Worm (Caenorhabditis elegans) whole organism, L3 larva: ENCODE results near the gene sru-44.
"Not testable (repeated sequence)": the region's sequence is repeated elsewhere in the genome, so short reads cannot be mapped to it uniquely, and the experiment has no call there.

Experiments
- ZK546.5 ChIP-seq: sonication (generic microtip); optimal IDR thresholded peaks from 2 replicates; lab custom pipeline; 2017; ENCODE audit warnings: missing biosample characterization, missing genetic modification characterization
- aly-2 ChIP-seq: fragments of 150-350 bp; optimal IDR thresholded peaks from 2 replicates; lab custom pipeline; 2014; ENCODE audit warnings: missing biosample characterization, missing genetic modification characterization
- ama-1 ChIP-seq: fragments of 150-350 bp; optimal IDR thresholded peaks from 2 replicates; lab custom pipeline; 2018
- ceh-16 ChIP-seq: sonication (generic microtip); optimal IDR thresholded peaks from 2 replicates; lab custom pipeline; 2017; ENCODE audit warnings: missing biosample characterization, missing genetic modification characterization
- ceh-28 ChIP-seq: fragments of 150-350 bp; optimal IDR thresholded peaks from 2 replicates; lab custom pipeline; 2014; ENCODE audit warnings: missing biosample characterization, missing genetic modification reagents, missing genetic modification characterization
- ceh-9 ChIP-seq: sonication (generic microtip); optimal IDR thresholded peaks from 2 replicates; lab custom pipeline; 2018; ENCODE audit warnings: missing biosample characterization, missing genetic modification characterization
- egl-27 ChIP-seq: sonication (generic microtip); optimal IDR thresholded peaks from 4 replicates; lab custom pipeline; 2017; ENCODE audit warnings: missing biosample characterization, missing genetic modification reagents, missing genetic modification characterization
- egl-5 ChIP-seq: fragments of 150-350 bp; optimal IDR thresholded peaks from 2 replicates; lab custom pipeline; 2017; ENCODE audit warnings: missing biosample characterization, missing genetic modification reagents, missing genetic modification characterization, inconsistent platforms
- elt-1 ChIP-seq: fragments of 150-350 bp; optimal IDR thresholded peaks from 2 replicates; lab custom pipeline; 2014; ENCODE audit warnings: missing biosample characterization, missing genetic modification characterization
- elt-2 ChIP-seq: sonication (generic microtip); optimal IDR thresholded peaks from 2 replicates; lab custom pipeline; 2016; ENCODE audit warnings: missing genetic modification reagents, mild to moderate bottlenecking, missing genetic modification characterization, missing compliant biosample characterization
- elt-3 ChIP-seq, 3 experiments: fragments of 150-350 bp in 1 of 3; sonication (generic microtip) in 2 of 3; optimal IDR thresholded peaks; 2 replicates in 2 of 3; 4 replicates in 1 of 3; lab custom pipeline; 2014 to 2017; ENCODE audit warnings: missing biosample characterization in 3 of 3, missing genetic modification characterization in 3 of 3
- fkh-10 ChIP-seq: sonication (generic microtip); optimal IDR thresholded peaks from 2 replicates; lab custom pipeline; 2017; ENCODE audit warnings: missing biosample characterization, missing genetic modification reagents, missing genetic modification characterization
- fkh-2 ChIP-seq: fragments of 150-350 bp; optimal IDR thresholded peaks from 2 replicates; lab custom pipeline; 2014; ENCODE audit warnings: missing biosample characterization, missing genetic modification reagents, missing genetic modification characterization
- hmg-11 ChIP-seq: sonication (generic microtip); optimal IDR thresholded peaks from 2 replicates; lab custom pipeline; 2016; ENCODE audit warnings: missing genetic modification characterization, missing compliant biosample characterization
- jun-1 ChIP-seq: fragments of 150-350 bp; optimal IDR thresholded peaks from 2 replicates; lab custom pipeline; 2014; ENCODE audit warnings: missing biosample characterization, missing genetic modification reagents, missing genetic modification characterization
- lin-15B ChIP-seq: fragments of 150-350 bp; optimal IDR thresholded peaks from 2 replicates; lab custom pipeline; 2014; ENCODE audit warnings: missing biosample characterization, missing genetic modification characterization
- lin-39 ChIP-seq: fragments of 150-350 bp; optimal IDR thresholded peaks from 2 replicates; lab custom pipeline; 2018; ENCODE audit warnings: missing biosample characterization, missing genetic modification reagents, missing genetic modification characterization
- lsy-12 ChIP-seq: sonication (generic microtip); optimal IDR thresholded peaks from 2 replicates; lab custom pipeline; 2016; ENCODE audit warnings: mild to moderate bottlenecking, missing genetic modification characterization, missing compliant biosample characterization
- mdl-1 ChIP-seq: fragments of 150-350 bp; optimal IDR thresholded peaks from 2 replicates; lab custom pipeline; 2014; ENCODE audit warnings: missing biosample characterization, missing genetic modification characterization
- mml-1 ChIP-seq: fragments of 150-350 bp; sonication (generic microtip); optimal IDR thresholded peaks from 3 replicates; lab custom pipeline; 2014; ENCODE audit warnings: missing biosample characterization, missing genetic modification characterization
- nfya-1 ChIP-seq: sonication (generic microtip); optimal IDR thresholded peaks from 2 replicates; lab custom pipeline; 2017; ENCODE audit warnings: missing genetic modification characterization, mild to moderate bottlenecking, missing compliant biosample characterization, antibody characterized with exemption, moderate library complexity; ENCODE audit not compliant: insufficient read depth
- nhr-11 ChIP-seq: fragments of 150-350 bp; optimal IDR thresholded peaks from 2 replicates; lab custom pipeline; 2014; ENCODE audit warnings: missing biosample characterization, missing genetic modification characterization
- nhr-25 ChIP-seq: sonication (generic microtip); optimal IDR thresholded peaks from 2 replicates; lab custom pipeline; 2017; ENCODE audit warnings: missing biosample characterization, missing genetic modification characterization
- nhr-28 ChIP-seq: fragments of 150-350 bp; optimal IDR thresholded peaks from 2 replicates; lab custom pipeline; 2014; ENCODE audit warnings: missing biosample characterization, missing genetic modification characterization
- nhr-43 ChIP-seq: sonication (generic microtip); optimal IDR thresholded peaks from 2 replicates; lab custom pipeline; 2016; ENCODE audit warnings: mild to moderate bottlenecking, missing genetic modification characterization, missing compliant biosample characterization; ENCODE audit not compliant: poor library complexity, severe bottlenecking
- nhr-76 ChIP-seq: fragments of 150-350 bp; sonication (generic microtip); optimal IDR thresholded peaks from 5 replicates; lab custom pipeline; 2014; ENCODE audit warnings: missing biosample characterization, missing genetic modification characterization
- nhr-77 ChIP-seq: fragments of 150-350 bp; optimal IDR thresholded peaks from 2 replicates; lab custom pipeline; 2014; ENCODE audit warnings: missing biosample characterization, missing genetic modification characterization
- pha-4 ChIP-seq: fragments of 150-350 bp; optimal IDR thresholded peaks from 2 replicates; lab custom pipeline; 2014; ENCODE audit warnings: missing biosample characterization, missing genetic modification reagents, missing genetic modification characterization
- skn-1 ChIP-seq: fragments of 150-350 bp; optimal IDR thresholded peaks from 2 replicates; lab custom pipeline; 2014; ENCODE audit warnings: missing biosample characterization, missing genetic modification characterization
- snpc-4 ChIP-seq: fragments of 150-350 bp; optimal IDR thresholded peaks from 2 replicates; lab custom pipeline; 2014; ENCODE audit warnings: missing biosample characterization, missing genetic modification characterization
- unc-39 ChIP-seq: sonication (generic microtip); optimal IDR thresholded peaks from 4 replicates; lab custom pipeline; 2017; ENCODE audit warnings: missing biosample characterization, missing genetic modification characterization
- zag-1 ChIP-seq: fragments of 150-350 bp; optimal IDR thresholded peaks from 2 replicates; lab custom pipeline; 2014; ENCODE audit warnings: missing biosample characterization, missing genetic modification characterization

The sru-44 gene

DNA sequence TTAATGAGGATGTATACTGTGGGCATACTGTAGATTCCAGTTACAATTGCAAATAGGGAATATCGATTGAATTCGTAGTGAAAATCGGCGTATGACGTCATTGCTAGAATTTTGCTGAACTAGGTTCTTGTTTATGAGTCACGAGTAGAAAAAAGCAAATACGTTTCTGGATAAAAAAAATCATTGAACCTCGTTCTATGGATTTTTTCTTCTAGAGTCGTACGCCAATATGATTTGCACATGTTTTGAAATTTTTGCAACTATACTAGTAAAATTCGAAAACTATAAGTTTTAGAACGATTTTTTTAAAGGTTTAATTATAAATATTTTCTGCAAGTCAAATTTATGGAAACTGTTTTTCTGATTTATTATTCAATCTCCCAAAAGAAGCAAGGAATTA, at the start of gene sru-44:
Gene sru-44 (minus strand): TSS at position 101 of the 400 bp plus-strand sequence.
- TF ChIP-seq elt-2: no peak
- no peak for TF ChIP-seq elt-1 (tag; lab: Kevin White, UChicago)
- TF ChIP-seq snpc-4 (tag; lab: Kevin White, UChicago): no peak
- no peak for TF ChIP-seq zag-1
- TF ChIP-seq ceh-16 (tag; lab: Kevin White, UChicago): no peak
- TF ChIP-seq, all 47 proteins: peak for 0

DNA sequence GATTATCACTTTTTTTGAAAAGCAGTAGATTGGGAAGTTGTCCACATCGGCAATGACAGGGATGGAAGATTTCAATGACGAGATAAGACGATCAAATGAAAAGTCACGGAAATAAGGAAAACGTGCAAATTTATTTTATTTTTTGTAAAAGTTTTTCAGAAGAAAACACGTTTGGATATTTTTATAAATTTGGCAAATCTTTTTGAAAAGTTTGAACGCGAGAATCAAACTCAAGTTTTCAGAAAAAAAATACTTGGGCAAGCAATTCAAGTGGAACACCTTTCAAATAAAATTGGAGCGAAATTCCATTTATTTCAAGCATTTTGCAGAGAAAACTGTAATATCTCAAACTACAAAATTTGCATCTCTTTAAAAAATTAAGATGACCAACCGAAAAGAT, 47.4 kb upstream of the sru-44 start, which contains the start of gene F36D3.5:
Gene F36D3.5 (minus strand): TSS at position 101 of the 400 bp plus-strand sequence.
- not testable (repeated sequence) for TF ChIP-seq lin-15B; nhr-43 (tag; lab: Kevin White, UChicago); mdl-1 (tag; lab: Kevin White, UChicago)

DNA sequence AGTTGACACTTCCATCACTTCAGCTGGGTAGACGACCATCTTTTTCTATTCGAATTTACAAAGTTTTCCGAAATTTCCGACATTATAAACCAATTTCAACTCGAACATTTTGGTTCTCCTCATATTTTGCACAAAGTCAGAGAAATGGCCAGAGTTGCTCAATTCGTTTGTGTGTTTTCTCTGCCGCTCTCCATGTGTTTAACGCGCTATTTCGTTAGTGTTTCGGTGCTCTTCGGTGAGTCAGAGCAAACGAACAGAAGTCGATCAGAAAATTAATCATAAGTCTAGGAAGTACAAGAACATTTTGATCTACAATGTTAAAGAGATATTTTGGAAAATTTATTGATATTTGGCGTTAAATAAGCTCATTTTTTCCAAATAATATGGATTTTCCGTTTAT, 40.9 kb upstream of the sru-44 start, which contains the start of gene srr-3:
Gene srr-3 (minus strand): TSS at position 101 of the 400 bp plus-strand sequence.
- TF ChIP-seq mdl-1 (tag; lab: Kevin White, UChicago): no peak
- no peak for TF ChIP-seq lsy-12 (tag; lab: Kevin White, UChicago)
- no peak for TF ChIP-seq elt-1 (tag; lab: Kevin White, UChicago)
- TF ChIP-seq lin-39 (tag; lab: Kevin White, UChicago): no peak
- no peak for TF ChIP-seq fkh-10
- no peak for TF ChIP-seq skn-1 (tag; lab: Kevin White, UChicago)
- TF ChIP-seq unc-39 (tag; lab: Kevin White, UChicago): no peak
- no peak for TF ChIP-seq ceh-28 (tag; lab: Kevin White, UChicago)
- TF ChIP-seq nfya-1 (tag; lab: Kevin White, UChicago): no peak
- no peak for TF ChIP-seq zag-1
- no peak for TF ChIP-seq nhr-11
- no peak for TF ChIP-seq nhr-28 (tag; lab: Kevin White, UChicago)
- no peak for TF ChIP-seq jun-1 (tag; lab: Kevin White, UChicago)
- no peak for TF ChIP-seq ceh-9 (tag; lab: Kevin White, UChicago)
- no peak for TF ChIP-seq pha-4 (tag; lab: Kevin White, UChicago)
- no peak for TF ChIP-seq egl-27 (tag; lab: Kevin White, UChicago)
- no peak for TF ChIP-seq lin-15B
- no peak for TF ChIP-seq hmg-11 (tag; lab: Kevin White, UChicago)
- TF ChIP-seq mml-1 (tag; lab: Kevin White, UChicago): no peak

DNA sequence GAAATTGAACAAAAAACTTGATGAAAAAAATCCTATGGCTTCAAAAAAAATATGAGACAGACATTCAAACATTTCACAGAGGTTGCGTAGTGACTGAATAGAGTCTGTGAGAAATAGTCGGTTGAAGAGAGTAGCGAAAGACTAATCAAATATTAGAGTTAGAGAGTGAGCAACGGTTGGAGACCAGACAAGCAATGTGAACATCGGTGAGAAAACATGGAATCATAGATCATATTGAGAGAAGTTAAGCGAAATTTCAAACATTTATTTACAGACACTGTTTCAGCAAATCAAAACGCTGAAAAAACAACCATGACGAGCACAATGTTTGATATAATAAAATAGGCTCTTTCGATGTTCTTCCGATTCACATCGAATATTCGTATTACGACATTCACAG, 38.9 kb upstream of the sru-44 start:
- TF ChIP-seq mdl-1 (tag; lab: Kevin White, UChicago): no peak
- TF ChIP-seq ceh-9 (tag; lab: Kevin White, UChicago): no peak
- peak; percentile 49 for TF ChIP-seq pha-4 (tag; lab: Kevin White, UChicago)
- TF ChIP-seq ZK546.5 (tag; lab: Kevin White, UChicago): no peak
- no peak for TF ChIP-seq lin-39 (tag; lab: Kevin White, UChicago)
- TF ChIP-seq unc-39 (tag; lab: Kevin White, UChicago): no peak

DNA sequence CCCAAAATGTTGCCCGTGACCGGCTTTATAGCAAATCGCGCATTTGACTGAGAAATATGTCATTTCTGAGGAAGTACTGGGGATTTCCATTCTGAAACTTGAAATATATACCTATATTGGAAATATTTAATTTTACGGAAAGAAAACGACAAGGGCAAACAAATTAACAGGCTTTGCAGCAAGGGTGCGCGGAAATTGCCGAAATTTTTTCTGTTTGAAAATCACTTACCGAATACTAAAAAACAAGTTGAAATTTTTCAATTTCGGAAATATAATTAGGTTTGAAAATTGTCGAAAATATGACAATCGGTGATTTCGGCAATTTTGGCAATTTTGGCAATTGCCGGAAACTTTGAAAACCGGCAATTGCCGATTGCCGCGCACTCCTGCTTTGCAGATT, 38.1 kb upstream of the sru-44 start, which contains the start of gene nhr-54:
Gene nhr-54 (minus strand): TSS at position 101 of the 400 bp plus-strand sequence.
- TF ChIP-seq mdl-1 (tag; lab: Kevin White, UChicago) (no peak), nhr-77 (tag; lab: Kevin White, UChicago) (no peak), zag-1 (no peak)

DNA sequence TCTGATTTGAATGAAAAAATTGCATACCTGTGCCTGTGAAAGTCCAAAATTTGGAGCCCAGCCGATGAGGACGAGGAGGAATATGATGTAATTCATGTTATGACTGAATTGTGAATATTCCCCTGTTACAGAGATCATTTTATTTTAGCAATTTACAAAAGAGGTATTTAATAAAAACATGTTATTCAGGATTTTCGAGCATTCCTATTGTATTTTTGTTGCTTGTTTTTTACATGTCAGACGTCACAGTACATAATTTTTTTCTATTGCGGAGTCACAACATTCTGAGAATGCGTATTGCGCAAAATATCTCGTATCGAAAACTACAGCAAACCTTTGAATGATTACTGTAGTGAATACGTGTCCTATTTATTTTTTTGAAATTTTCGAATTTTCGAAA, 35.4 kb upstream of the sru-44 start, which contains the start of gene F36D3.14:
Gene F36D3.14 (minus strand): TSS at position 101 of the 400 bp plus-strand sequence.
- no peak for TF ChIP-seq pha-4 (tag; lab: Kevin White, UChicago)
- TF ChIP-seq nhr-76 (tag; lab: Kevin White, UChicago): no peak
- TF ChIP-seq egl-5: no peak
- TF ChIP-seq lsy-12 (tag; lab: Kevin White, UChicago): no peak
- no peak for TF ChIP-seq nhr-11
- no peak for TF ChIP-seq hmg-11 (tag; lab: Kevin White, UChicago)
- no peak for TF ChIP-seq nhr-25 (tag; lab: Kevin White, UChicago)
- no peak for TF ChIP-seq jun-1 (tag; lab: Kevin White, UChicago)
- TF ChIP-seq ama-1 (lab: Kevin White, UChicago): no peak
- TF ChIP-seq nhr-77 (tag; lab: Kevin White, UChicago): no peak
- TF ChIP-seq nhr-28 (tag; lab: Kevin White, UChicago): no peak
- no peak for TF ChIP-seq aly-2 (tag; lab: Kevin White, UChicago)
- TF ChIP-seq fkh-2 (tag; lab: Kevin White, UChicago): no peak
- TF ChIP-seq nfya-1 (tag; lab: Kevin White, UChicago): no peak
- TF ChIP-seq ceh-28 (tag; lab: Kevin White, UChicago): no peak
- no peak for TF ChIP-seq mml-1 (tag; lab: Kevin White, UChicago)
- no peak for TF ChIP-seq snpc-4 (tag; lab: Kevin White, UChicago)
- no peak for TF ChIP-seq zag-1
- no peak for TF ChIP-seq nhr-43 (tag; lab: Kevin White, UChicago)
- TF ChIP-seq elt-3 (tag; optimal IDR thresholded peaks at IDR 0.05; lab: Kevin White, UChicago): no peak
